Fruit fly (Drosophila melanogaster) whole organism, pupa: ENCODE results near the gene tw.
A peak's percentile ranks its signal among the peaks of the same experiment; 100 is the strongest.

Experiments used
- CG10348 ChIP-seq: fragments of 200-800 bp; sonication (Bioruptor generic); IDR thresholded peaks from 2 replicates; pipeline ENCODE4 v1.3.6; 2022; ENCODE audit warnings: missing biosample characterization, missing genetic modification characterization
- CG12605 ChIP-seq: fragments of 200-800 bp; sonication (Bioruptor generic); IDR thresholded peaks from 2 replicates; pipeline ENCODE4 v1.3.6; 2022; ENCODE audit warnings: missing biosample characterization, missing genetic modification characterization
- CG13204 ChIP-seq: fragments of 200-800 bp; sonication (Bioruptor generic); optimal IDR thresholded peaks from 2 replicates; lab custom pipeline; 2018; ENCODE audit warnings: missing biosample characterization, mild to moderate bottlenecking, missing genetic modification characterization, moderate library complexity
- CG14655 ChIP-seq: fragments of 200-800 bp; sonication (Bioruptor generic); optimal IDR thresholded peaks from 3 replicates; lab custom pipeline; 2017; ENCODE audit warnings: mild to moderate bottlenecking, missing biosample characterization, missing genetic modification reagents, missing genetic modification characterization
- CG15710 ChIP-seq: fragments of 200-800 bp; sonication (Bioruptor generic); optimal IDR thresholded peaks from 2 replicates; lab custom pipeline; 2018; ENCODE audit warnings: missing biosample characterization, mild to moderate bottlenecking, missing genetic modification characterization, moderate library complexity
- CG17806 ChIP-seq: fragments of 200-800 bp; sonication (Bioruptor generic); optimal IDR thresholded peaks from 2 replicates; lab custom pipeline; 2018; ENCODE audit warnings: missing biosample characterization, mild to moderate bottlenecking, missing genetic modification characterization, moderate library complexity
- CG32121 ChIP-seq: fragments of 200-800 bp; sonication (Bioruptor generic); IDR thresholded peaks from 2 replicates; pipeline ENCODE4 v1.3.6; 2022; ENCODE audit warnings: missing biosample characterization, missing genetic modification characterization
- CG34367 ChIP-seq: fragments of 200-800 bp; sonication (Bioruptor generic); optimal IDR thresholded peaks from 2 replicates; lab custom pipeline; 2018; ENCODE audit warnings: missing biosample characterization, mild to moderate bottlenecking, missing genetic modification characterization
- CG4496 ChIP-seq: fragments of 200-800 bp; sonication (Bioruptor generic); IDR thresholded peaks from 3 replicates; pipeline ENCODE4 v1.3.6; 2022; ENCODE audit warnings: missing biosample characterization, missing genetic modification characterization
- CG8159 ChIP-seq: fragments of 200-800 bp; sonication (Bioruptor generic); optimal IDR thresholded peaks from 3 replicates; lab custom pipeline; 2018; ENCODE audit warnings: missing biosample characterization, mild to moderate bottlenecking, missing genetic modification characterization, moderate library complexity
- CG8301 ChIP-seq: fragments of 200-800 bp; sonication (Bioruptor generic); optimal IDR thresholded peaks from 2 replicates; lab custom pipeline; 2018; ENCODE audit warnings: missing biosample characterization, mild to moderate bottlenecking, missing genetic modification characterization
- CG9948 ChIP-seq: fragments of 200-800 bp; sonication (Bioruptor generic); optimal IDR thresholded peaks from 2 replicates; lab custom pipeline; 2018; ENCODE audit warnings: missing biosample characterization, mild to moderate bottlenecking, missing genetic modification characterization, moderate library complexity
- D1 ChIP-seq: fragments of 200-800 bp; sonication (Bioruptor generic); optimal IDR thresholded peaks from 2 replicates; lab custom pipeline; 2018; ENCODE audit warnings: missing biosample characterization, mild to moderate bottlenecking, missing genetic modification characterization, moderate library complexity
- EcR ChIP-seq: fragments of 200-800 bp; sonication (Bioruptor generic); optimal IDR thresholded peaks from 3 replicates; lab custom pipeline; 2019; ENCODE audit warnings: missing biosample characterization, missing genetic modification characterization, mild to moderate bottlenecking, moderate library complexity, missing genetic modification reagents
- Ets98B ChIP-seq: fragments of 200-800 bp; sonication (Bioruptor generic); IDR thresholded peaks from 2 replicates; pipeline ENCODE4 v1.3.6; 2022; ENCODE audit warnings: missing biosample characterization, missing genetic modification characterization
- Pif1A ChIP-seq: fragments of 200-800 bp; sonication (Bioruptor generic); optimal IDR thresholded peaks from 3 replicates; lab custom pipeline; 2016; ENCODE audit warnings: missing biosample characterization, missing genetic modification characterization
- Pif1B ChIP-seq: fragments of 200-800 bp; sonication (Bioruptor generic); optimal IDR thresholded peaks from 3 replicates; lab custom pipeline; 2016; ENCODE audit warnings: missing biosample characterization, missing genetic modification characterization
- Snoo ChIP-seq: fragments of 200-800 bp; sonication (Bioruptor generic); optimal IDR thresholded peaks from 3 replicates; lab custom pipeline; 2017; ENCODE audit warnings: missing biosample characterization, mild to moderate bottlenecking, missing genetic modification characterization, inconsistent platforms
- fd96Ca ChIP-seq: fragments of 200-800 bp; sonication (Bioruptor generic); IDR thresholded peaks from 3 replicates; pipeline ENCODE4 v1.3.6; 2022; ENCODE audit warnings: missing biosample characterization, missing genetic modification characterization
- gl ChIP-seq: fragments of 200-800 bp; sonication (Bioruptor generic); optimal IDR thresholded peaks from 2 replicates; lab custom pipeline; 2018; ENCODE audit warnings: missing biosample characterization, mild to moderate bottlenecking, missing genetic modification characterization
- rn ChIP-seq: fragments of 200-800 bp; sonication (Bioruptor generic); IDR thresholded peaks from 2 replicates; pipeline ENCODE4 v1.3.6; 2022; ENCODE audit warnings: missing biosample characterization, missing genetic modification characterization

tw gene

dm6 chrX:792923-793322 is 8.4 kb downstream of the tw start, which contains the start of gene CG16989:
CG16989 (plus strand) TSS chrX:793147.
- TF ChIP-seq CG8159 (tag; lab: Kevin White, UChicago) = no peak
- TF ChIP-seq CG12605 = no peak
- TF ChIP-seq CG4496 (GFP tag; lab: Robert Waterston, UW) = no peak
- TF ChIP-seq CG13204 (GFP tag; lab: Kevin White, UChicago) = no peak
- no peak for TF ChIP-seq CG14655
- no peak for TF ChIP-seq CG34367
- no peak for TF ChIP-seq CG10348 (GFP tag; lab: Robert Waterston, UW)
- TF ChIP-seq CG32121 (GFP tag; lab: Robert Waterston, UW) = no peak
- no peak for TF ChIP-seq EcR (GFP tag; lab: Kevin White, UChicago)
- no peak for TF ChIP-seq CG8301
- TF ChIP-seq D1 (tag; lab: Kevin White, UChicago) = no peak
- TF ChIP-seq Snoo (tag; lab: Kevin White, UChicago) = no peak
- TF ChIP-seq Ets98B = no peak
- TF ChIP-seq Pif1A (GFP tag; lab: Kevin White, UChicago) = no peak
- no peak for TF ChIP-seq CG15710 (tag; lab: Kevin White, UChicago)
- TF ChIP-seq fd96Ca (GFP tag; lab: Robert Waterston, UW) = no peak
- no peak for TF ChIP-seq rn (GFP tag; lab: Robert Waterston, UW)

dm6 chrX:796397-796989 is 11.9 kb downstream of the tw start:
- TF ChIP-seq fd96Ca (GFP tag; lab: Robert Waterston, UW) (0 out of 3 replicates have a peak, but pooled peaks have one; percentile 58), CG15710 (tag; lab: Kevin White, UChicago) (no peak), CG12605 (no peak), CG13204 (GFP tag; lab: Kevin White, UChicago) (peak; percentile 6), CG32121 (GFP tag; lab: Robert Waterston, UW) (0 out of 2 replicates have a peak, but pooled peaks have one; percentile 14), gl (tag; lab: Kevin White, UChicago) (no peak), Ets98B (peak; percentile 33; the same call in 1 of the 2 replicates), EcR (GFP tag; lab: Kevin White, UChicago) (peak; percentile 53), CG4496 (GFP tag; lab: Robert Waterston, UW) (no peak), CG8301 (no peak), Pif1A (GFP tag; lab: Kevin White, UChicago) (no peak), Snoo (tag; lab: Kevin White, UChicago) (peak; percentile 5), D1 (tag; lab: Kevin White, UChicago) (no peak), rn (GFP tag; lab: Robert Waterston, UW) (no peak)

dm6 chrX:801157-801872 is 16.8 kb downstream of the tw start, which contains the start of gene Rbf:
Rbf (minus strand) TSS chrX:801479.
- no peak for TF ChIP-seq CG8301
- TF ChIP-seq CG9948 (tag; lab: Kevin White, UChicago) = no peak
- no peak for TF ChIP-seq CG34367
- no peak for TF ChIP-seq Pif1B
- no peak for TF ChIP-seq CG14655
- no peak for TF ChIP-seq Ets98B
- TF ChIP-seq CG17806 (tag; lab: Kevin White, UChicago) = no peak
- TF ChIP-seq rn (GFP tag; lab: Robert Waterston, UW) = no peak
- no peak for TF ChIP-seq CG4496 (GFP tag; lab: Robert Waterston, UW)
- TF ChIP-seq EcR (GFP tag; lab: Kevin White, UChicago) = no peak
- no peak for TF ChIP-seq fd96Ca (GFP tag; lab: Robert Waterston, UW)
- no peak for TF ChIP-seq CG12605
- no peak for TF ChIP-seq CG15710 (tag; lab: Kevin White, UChicago)
- no peak for TF ChIP-seq D1 (tag; lab: Kevin White, UChicago)
- TF ChIP-seq CG10348 (GFP tag; lab: Robert Waterston, UW) = no peak
- TF ChIP-seq CG32121 (GFP tag; lab: Robert Waterston, UW) = no peak
- no peak for TF ChIP-seq gl (tag; lab: Kevin White, UChicago)
- TF ChIP-seq CG13204 (GFP tag; lab: Kevin White, UChicago) = no peak

- TF ChIP-seq CG9948 (tag; lab: Kevin White, UChicago) (no peak), CG15710 (tag; lab: Kevin White, UChicago) (no peak), D1 (tag; lab: Kevin White, UChicago) (no peak), CG34367 (no peak), Ets98B (no peak), gl (tag; lab: Kevin White, UChicago) (no peak), CG17806 (tag; lab: Kevin White, UChicago) (no peak), CG14655 (no peak), CG8159 (tag; lab: Kevin White, UChicago) (no peak), CG4496 (GFP tag; lab: Robert Waterston, UW) (no peak), EcR (GFP tag; lab: Kevin White, UChicago) (no peak), CG12605 (no peak), Pif1A (GFP tag; lab: Kevin White, UChicago) (no peak), CG13204 (GFP tag; lab: Kevin White, UChicago) (no peak), Pif1B (no peak), CG8301 (no peak), Snoo (tag; lab: Kevin White, UChicago) (no peak)
Observed at dm6 chrX:803370-803769, 18.8 kb downstream of the tw start, which contains the start of gene CG13359. CG13359 (minus strand) TSS chrX:803470.

dm6 chrX:804821-805220 is 20.3 kb downstream of the tw start, which contains the start of gene CG13358:
CG13358 (minus strand) TSS chrX:804921.
- no peak for TF ChIP-seq fd96Ca (GFP tag; lab: Robert Waterston, UW)
- TF ChIP-seq CG8301 = peak; percentile 14
- no peak for TF ChIP-seq EcR (GFP tag; lab: Kevin White, UChicago)
- no peak for TF ChIP-seq gl (tag; lab: Kevin White, UChicago)
- TF ChIP-seq CG8159 (tag; lab: Kevin White, UChicago) = no peak
